Fruit fly (Drosophila melanogaster) S2 (cell line): Measurements from ENCODE around the gene Kap-alpha1.

Experiments
- CG8478 ChIP-seq: fragments of >200 bp; optimal IDR thresholded peaks from 2 replicates; lab custom pipeline; 2018
- CTCF ChIP-seq, 2 experiments: fragments of >200 bp; optimal IDR thresholded peaks; 2 replicates each; lab custom pipeline; 2018

DNA sequence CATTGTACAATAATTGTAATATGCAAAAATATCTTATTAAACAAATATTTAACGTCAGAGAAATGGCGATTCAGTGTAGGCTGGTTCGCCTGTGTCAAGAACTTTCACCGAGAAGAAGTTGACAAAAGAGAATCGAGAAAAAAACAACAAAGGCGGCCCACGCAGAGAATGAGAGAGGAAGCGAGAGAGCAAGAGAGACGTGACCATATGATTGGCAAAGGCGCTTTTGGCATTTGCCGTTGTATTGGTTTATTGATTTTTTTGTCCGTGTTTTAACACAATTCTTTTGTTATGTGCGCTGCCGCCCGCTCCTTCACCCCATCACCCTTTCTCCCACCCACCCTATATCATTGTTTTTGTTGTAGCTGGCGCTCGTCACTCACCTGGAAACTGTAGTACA, 26.2 kb downstream of the Kap-alpha1 start:
- no peak for TF ChIP-seq CTCF (optimal IDR thresholded peaks at IDR 0.05; lab: Kevin White, UChicago)
- no peak for TF ChIP-seq CG8478 (lab: Kevin White, UChicago)
